Worm (Caenorhabditis elegans) whole organism, L2 larva: ENCODE results near the gene str-88.
A peak's percentile ranks its signal among the peaks of the same experiment; 100 is the strongest.

Experiments
- C34F6.9 ChIP-seq: fragments of 150-350 bp; optimal IDR thresholded peaks from 2 replicates; lab custom pipeline; 2014; ENCODE audit warnings: missing biosample characterization, missing genetic modification characterization
- F13H6.1 ChIP-seq: sonication (generic microtip); optimal IDR thresholded peaks from 2 replicates; lab custom pipeline; 2016; ENCODE audit warnings: missing genetic modification characterization, missing compliant biosample characterization
- R02D3.7 ChIP-seq: fragments of 150-350 bp; optimal IDR thresholded peaks from 2 replicates; lab custom pipeline; 2014; ENCODE audit warnings: missing biosample characterization, missing genetic modification characterization
- ama-1 ChIP-seq: fragments of 150-350 bp; optimal IDR thresholded peaks from 2 replicates; lab custom pipeline; 2018; ENCODE audit warnings: inconsistent platforms
- blmp-1 ChIP-seq: sonication (generic microtip); optimal IDR thresholded peaks from 2 replicates; lab custom pipeline; 2017; ENCODE audit warnings: missing genetic modification characterization, mild to moderate bottlenecking, missing compliant biosample characterization, antibody characterized with exemption, moderate library complexity; ENCODE audit not compliant: insufficient read depth
- ceh-82 ChIP-seq: fragments of 150-350 bp; optimal IDR thresholded peaks from 2 replicates; lab custom pipeline; 2014; ENCODE audit warnings: missing biosample characterization, missing genetic modification characterization
- crh-2 ChIP-seq: sonication (generic microtip); optimal IDR thresholded peaks from 2 replicates; lab custom pipeline; 2017; ENCODE audit warnings: missing biosample characterization, missing genetic modification characterization
- dmd-4 ChIP-seq: sonication (generic microtip); optimal IDR thresholded peaks from 2 replicates; lab custom pipeline; 2017; ENCODE audit warnings: missing biosample characterization, missing genetic modification characterization
- egl-27 ChIP-seq: sonication (generic microtip); optimal IDR thresholded peaks from 3 replicates; lab custom pipeline; 2017; ENCODE audit warnings: missing biosample characterization, missing genetic modification reagents, missing genetic modification characterization
- elt-1 ChIP-seq: fragments of 150-350 bp; optimal IDR thresholded peaks from 2 replicates; lab custom pipeline; 2014; ENCODE audit warnings: missing biosample characterization, missing genetic modification characterization
- elt-3 ChIP-seq: sonication (generic microtip); optimal IDR thresholded peaks from 2 replicates; lab custom pipeline; 2017; ENCODE audit warnings: missing biosample characterization, missing genetic modification characterization
- fos-1 ChIP-seq: fragments of 150-350 bp; optimal IDR thresholded peaks from 2 replicates; lab custom pipeline; 2014; ENCODE audit warnings: missing biosample characterization, missing genetic modification characterization
- gmeb-1 ChIP-seq: fragments of 150-350 bp; optimal IDR thresholded peaks from 2 replicates; lab custom pipeline; 2014; ENCODE audit warnings: missing biosample characterization, missing genetic modification characterization
- lin-11 ChIP-seq: fragments of 150-350 bp; sonication (generic microtip); optimal IDR thresholded peaks from 2 replicates; lab custom pipeline; 2014; ENCODE audit warnings: missing biosample characterization, missing genetic modification characterization, inconsistent platforms, mixed read lengths
- lin-13 ChIP-seq: fragments of 150-350 bp; optimal IDR thresholded peaks from 2 replicates; lab custom pipeline; 2014; ENCODE audit warnings: missing biosample characterization, missing genetic modification reagents, missing genetic modification characterization
- lin-39 ChIP-seq: fragments of 150-350 bp; optimal IDR thresholded peaks from 2 replicates; lab custom pipeline; 2014; ENCODE audit warnings: missing biosample characterization, missing genetic modification reagents, missing genetic modification characterization
- lsy-2 ChIP-seq, 2 experiments: fragments of 150-350 bp in 1 of 2; sonication (generic microtip) in 1 of 2; optimal IDR thresholded peaks; 2 replicates each; lab custom pipeline; 2014 to 2017; ENCODE audit warnings: missing biosample characterization in 2 of 2, missing genetic modification characterization in 2 of 2
- mab-5 ChIP-seq: fragments of 150-350 bp; optimal IDR thresholded peaks from 2 replicates; lab custom pipeline; 2014; ENCODE audit warnings: missing biosample characterization, missing genetic modification characterization
- mbf-1 ChIP-seq: sonication (generic microtip); optimal IDR thresholded peaks from 2 replicates; lab custom pipeline; 2017; ENCODE audit warnings: missing biosample characterization, missing genetic modification characterization
- mdl-1 ChIP-seq, 2 experiments: fragments of 150-350 bp in 1 of 2; sonication (generic microtip) in 1 of 2; optimal IDR thresholded peaks; 2 replicates each; lab custom pipeline; 2017; ENCODE audit warnings: missing biosample characterization in 2 of 2, missing genetic modification characterization in 2 of 2
- nhr-10 ChIP-seq: sonication (generic microtip); optimal IDR thresholded peaks from 2 replicates; lab custom pipeline; 2017; ENCODE audit warnings: missing biosample characterization, missing genetic modification characterization
- nhr-12 ChIP-seq: fragments of 150-350 bp; optimal IDR thresholded peaks from 2 replicates; lab custom pipeline; 2014; ENCODE audit warnings: missing biosample characterization, missing genetic modification characterization
- nhr-129 ChIP-seq: fragments of 150-350 bp; optimal IDR thresholded peaks from 2 replicates; lab custom pipeline; 2014; ENCODE audit warnings: missing biosample characterization, missing genetic modification characterization
- nhr-23 ChIP-seq: fragments of 150-350 bp; optimal IDR thresholded peaks from 2 replicates; lab custom pipeline; 2014; ENCODE audit warnings: missing biosample characterization, missing genetic modification reagents, missing genetic modification characterization
- nhr-237 ChIP-seq: fragments of 150-350 bp; optimal IDR thresholded peaks from 2 replicates; lab custom pipeline; 2014; ENCODE audit warnings: missing biosample characterization, missing genetic modification characterization
- nhr-25 ChIP-seq: fragments of 150-350 bp; sonication (generic microtip); optimal IDR thresholded peaks from 3 replicates; lab custom pipeline; 2014; ENCODE audit warnings: missing biosample characterization, missing genetic modification characterization
- peb-1 ChIP-seq: fragments of 150-350 bp; optimal IDR thresholded peaks from 2 replicates; lab custom pipeline; 2014; ENCODE audit warnings: missing biosample characterization, missing genetic modification characterization
- skn-1 ChIP-seq: sonication (generic microtip); optimal IDR thresholded peaks from 2 replicates; lab custom pipeline; 2017; ENCODE audit warnings: missing biosample characterization, missing genetic modification characterization
- sma-9 ChIP-seq, 2 experiments: fragments of 150-350 bp in 1 of 2; sonication (generic microtip) in 1 of 2; optimal IDR thresholded peaks; 2 replicates each; lab custom pipeline; 2014 to 2016; ENCODE audit warnings: missing genetic modification characterization in 2 of 2, mild to moderate bottlenecking in 1 of 2, missing biosample characterization in 1 of 2, missing compliant biosample characterization in 1 of 2, missing genetic modification reagents in 1 of 2, moderate library complexity in 1 of 2
- unc-39 ChIP-seq: fragments of 150-350 bp; optimal IDR thresholded peaks from 2 replicates; lab custom pipeline; 2014; ENCODE audit warnings: missing biosample characterization, missing genetic modification characterization
- unc-55 ChIP-seq: fragments of 150-350 bp; sonication (generic microtip); optimal IDR thresholded peaks from 3 replicates; lab custom pipeline; 2014; ENCODE audit warnings: missing biosample characterization, missing genetic modification reagents, missing genetic modification characterization
- zag-1 ChIP-seq: fragments of 150-350 bp; optimal IDR thresholded peaks from 2 replicates; lab custom pipeline; 2014; ENCODE audit warnings: missing biosample characterization, missing genetic modification characterization
- ztf-11 ChIP-seq: sonication (generic microtip); optimal IDR thresholded peaks from 2 replicates; lab custom pipeline; 2017; ENCODE audit warnings: missing biosample characterization, missing genetic modification characterization

Gene str-88

ce11 chrV:15395347-15395746 is 11.7 kb upstream of the str-88 start, which contains the start of gene cyb-3:
TSS of gene cyb-3 (plus strand) at chrV:15395696.
- TF ChIP-seq nhr-10 (no peak), ztf-11 (no peak), dmd-4 (no peak), crh-2 (tag; lab: Kevin White, UChicago) (no peak), mbf-1 (tag; lab: Kevin White, UChicago) (no peak), elt-3 (tag; lab: Kevin White, UChicago) (no peak), lsy-2 (tag; optimal IDR thresholded peaks at IDR 0.05; lab: Kevin White, UChicago) (no peak), nhr-25 (tag; lab: Kevin White, UChicago) (no peak), mab-5 (tag; lab: Kevin White, UChicago) (no peak)

- TF ChIP-seq gmeb-1 (tag; lab: Kevin White, UChicago), result peak; percentile 68
- peak; percentile 28 for TF ChIP-seq lin-13 (GFP tag; lab: Kevin White, UChicago)
- TF ChIP-seq unc-39, result no peak
- peak; percentile 5 for TF ChIP-seq unc-55
- TF ChIP-seq R02D3.7 (tag; lab: Kevin White, UChicago), result no peak
- peak in 1 of 2 experiments; percentile 23 for TF ChIP-seq lsy-2 (tag; optimal IDR thresholded peaks at IDR 0.05; lab: Kevin White, UChicago)
These were observed 11.3 kb upstream of the str-88 start, which contains the start of gene T06E6.1 for ce11 chrV:15394906-15395305. TSS of gene T06E6.1 (minus strand) at chrV:15394961.

- TF ChIP-seq lin-11 (tag; lab: Kevin White, UChicago), result no peak
- no peak for TF ChIP-seq C34F6.9 (tag; lab: Kevin White, UChicago)
These were observed 8.4 kb upstream of the str-88 start for ce11 chrV:15392064-15392463.

ce11 chrV:15388820-15389384 is 5.3 kb upstream of the str-88 start, which contains the start of gene srh-170:
TSS of gene srh-170 (minus strand) at chrV:15388870.
- TF ChIP-seq sma-9 (GFP tag; optimal IDR thresholded peaks at IDR 0.05; lab: Kevin White, UChicago), result no peak
- TF ChIP-seq sma-9 (tag; optimal IDR thresholded peaks at IDR 0.05; lab: Kevin White, UChicago), result no peak
- TF ChIP-seq blmp-1, result no peak
- no peak for TF ChIP-seq nhr-12 (tag; lab: Kevin White, UChicago)
- TF ChIP-seq C34F6.9 (tag; lab: Kevin White, UChicago), result no peak
- no peak for TF ChIP-seq F13H6.1 (tag; lab: Kevin White, UChicago)
- no peak for TF ChIP-seq lin-13 (GFP tag; lab: Kevin White, UChicago)
- TF ChIP-seq R02D3.7 (tag; lab: Kevin White, UChicago), result no peak
- no peak for TF ChIP-seq skn-1 (tag; lab: Kevin White, UChicago)
- no peak for TF ChIP-seq ceh-82 (tag; lab: Kevin White, UChicago)
- no peak for TF ChIP-seq lin-39
- TF ChIP-seq nhr-237 (tag; lab: Kevin White, UChicago), result no peak
- TF ChIP-seq elt-1, result no peak
- TF ChIP-seq ama-1, result no peak
- TF ChIP-seq mdl-1 (tag; optimal IDR thresholded peaks at IDR 0.05; lab: Kevin White, UChicago), result no peak
- no peak for TF ChIP-seq zag-1 (tag; lab: Kevin White, UChicago)

- TF ChIP-seq lin-11 (tag; lab: Kevin White, UChicago) (no peak), nhr-129 (no peak), dmd-4 (no peak), unc-39 (no peak), unc-55 (no peak), lsy-2 (tag; optimal IDR thresholded peaks at IDR 0.05; lab: Kevin White, UChicago) (no peak)
These were observed 1.1 kb upstream of the str-88 start, which contains the start of gene str-102 for ce11 chrV:15384733-15385132. TSS of gene str-102 (plus strand) at chrV:15385033.

- TF ChIP-seq lin-13 (GFP tag; lab: Kevin White, UChicago) (no peak), fos-1 (tag; lab: Kevin White, UChicago) (peak; percentile 1)
These were observed 2.8 kb downstream of the str-88 start, which contains the start of gene dhs-23 for ce11 chrV:15380857-15381256. TSS of gene dhs-23 (plus strand) at chrV:15381219.

- TF ChIP-seq lin-13 (GFP tag; lab: Kevin White, UChicago) (no peak), mbf-1 (tag; lab: Kevin White, UChicago) (no peak), egl-27 (tag; lab: Kevin White, UChicago) (no peak), dmd-4 (no peak), fos-1 (tag; lab: Kevin White, UChicago) (no peak), unc-55 (no peak), peb-1 (tag; lab: Kevin White, UChicago) (no peak), nhr-23 (tag; lab: Kevin White, UChicago) (no peak), elt-1 (no peak)
These were observed 3.8 kb downstream of the str-88 start, which contains the start of gene srh-251 for ce11 chrV:15379817-15380216. TSS of gene srh-251 (minus strand) at chrV:15379917.
